Fruit fly (Drosophila melanogaster): ENCODE data around the gene CG18171.

CG18171 gene

DNA sequence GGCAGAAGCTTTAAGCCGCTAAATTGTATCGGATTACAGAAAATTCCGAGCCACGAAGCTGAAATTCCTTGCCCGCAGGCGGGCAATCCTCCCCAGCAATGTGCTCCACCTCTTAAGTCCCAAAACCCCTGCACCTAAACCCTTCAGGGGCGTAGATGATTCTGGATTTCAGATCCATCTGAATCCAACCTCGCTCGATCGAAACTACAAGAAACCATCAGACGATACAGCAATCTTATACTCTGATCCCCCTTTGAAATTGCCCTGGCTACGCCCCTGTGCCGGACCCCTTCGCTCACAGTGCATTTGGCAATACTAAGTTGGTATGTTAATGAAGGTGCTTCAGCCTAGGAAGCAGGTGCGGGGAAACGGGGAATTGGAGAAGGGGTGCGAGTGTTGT is 39.9 kb downstream of the CG18171 start:
- no peak for TF ChIP-seq Dif (GFP tag; optimal IDR thresholded peaks at IDR 0.05; ENCODE audit: partially characterized antibody)
- TF ChIP-seq CrebA (GFP tag; optimal IDR thresholded peaks at IDR 0.05; ENCODE audit: borderline replicate concordance): no peak
- no peak for TF ChIP-seq tai (GFP tag; optimal IDR thresholded peaks at IDR 0.05)
- peak; percentile 49 for TF ChIP-seq Hnf4 (GFP tag; optimal IDR thresholded peaks at IDR 0.05)
- no peak for TF ChIP-seq N (GFP tag; optimal IDR thresholded peaks at IDR 0.05)
- no peak for TF ChIP-seq Mio (GFP tag; optimal IDR thresholded peaks at IDR 0.05)
- TF ChIP-seq fru (GFP tag; optimal IDR thresholded peaks at IDR 0.05): peak; percentile 73
- TF ChIP-seq sv (GFP tag; optimal IDR thresholded peaks at IDR 0.05): no peak
- TF ChIP-seq CG9705 (GFP tag; optimal IDR thresholded peaks at IDR 0.05): peak; percentile 47
- no peak for TF ChIP-seq GATAd (GFP tag; optimal IDR thresholded peaks at IDR 0.05)
- TF ChIP-seq OdsH (GFP tag; optimal IDR thresholded peaks at IDR 0.05): peak; percentile 55
- peak; percentile 58 for TF ChIP-seq rgr (GFP tag; optimal IDR thresholded peaks at IDR 0.05)
- TF ChIP-seq Myc (optimal IDR thresholded peaks at IDR 0.05): no peak
- peak; percentile 1 for TF ChIP-seq sage (GFP tag; optimal IDR thresholded peaks at IDR 0.05)
- peak; percentile 65 for TF ChIP-seq ey (GFP tag; optimal IDR thresholded peaks at IDR 0.05)
- no peak for TF ChIP-seq Hr78 (GFP tag; optimal IDR thresholded peaks at IDR 0.05)
- no peak for TF ChIP-seq dsf (GFP tag; optimal IDR thresholded peaks at IDR 0.05; ENCODE audit: borderline replicate concordance)
- no peak for TF ChIP-seq Dfd (GFP tag; optimal IDR thresholded peaks at IDR 0.05)
- TF ChIP-seq CG32264 (GFP tag; optimal IDR thresholded peaks at IDR 0.05): peak; percentile 77
- TF ChIP-seq h (GFP tag; optimal IDR thresholded peaks at IDR 0.05): peak; percentile 42
- no peak for TF ChIP-seq dl (GFP tag; optimal IDR thresholded peaks at IDR 0.05; ENCODE audit: insufficient read depth in 1 of 2, partially characterized antibody in 2 of 2)
- no peak for TF ChIP-seq pan (optimal IDR thresholded peaks at IDR 0.05)
- TF ChIP-seq Rel (GFP tag; optimal IDR thresholded peaks at IDR 0.05): no peak
- no peak for TF ChIP-seq Rel (tag; optimal IDR thresholded peaks at IDR 0.05)
- no peak for TF ChIP-seq Jra (GFP tag; optimal IDR thresholded peaks at IDR 0.05)
- TF ChIP-seq usp (GFP tag; optimal IDR thresholded peaks at IDR 0.05): no peak
- peak; percentile 65 for TF ChIP-seq Sp1 (GFP tag; optimal IDR thresholded peaks at IDR 0.05)
- no peak for TF ChIP-seq jim (GFP tag; optimal IDR thresholded peaks at IDR 0.05)
- TF ChIP-seq brk (GFP tag; optimal IDR thresholded peaks at IDR 0.05): peak; percentile 5
- peak; percentile 55 for TF ChIP-seq woc (GFP tag; optimal IDR thresholded peaks at IDR 0.05)
- TF ChIP-seq Abd-B (GFP tag; optimal IDR thresholded peaks at IDR 0.05): no peak
- TF ChIP-seq psq (GFP tag; optimal IDR thresholded peaks at IDR 0.05): peak; percentile 50
- TF ChIP-seq HLH106 (tag; optimal IDR thresholded peaks at IDR 0.05): peak; percentile 76
- TF ChIP-seq Hr83 (GFP tag; optimal IDR thresholded peaks at IDR 0.05; ENCODE audit: poor library complexity, severe bottlenecking): no peak
- no peak for TF ChIP-seq Vsx2 (GFP tag; optimal IDR thresholded peaks at IDR 0.05; ENCODE audit: partially characterized antibody)
- peak; percentile 49 for TF ChIP-seq dmrt93B (GFP tag; optimal IDR thresholded peaks at IDR 0.05)
- peak; percentile 58 for TF ChIP-seq br (GFP tag; optimal IDR thresholded peaks at IDR 0.05)
- TF ChIP-seq foxo (GFP tag; optimal IDR thresholded peaks at IDR 0.05): peak in 1 of 2 experiments; percentile 76
- TF ChIP-seq lola (GFP tag; optimal IDR thresholded peaks at IDR 0.05): no peak

DNA sequence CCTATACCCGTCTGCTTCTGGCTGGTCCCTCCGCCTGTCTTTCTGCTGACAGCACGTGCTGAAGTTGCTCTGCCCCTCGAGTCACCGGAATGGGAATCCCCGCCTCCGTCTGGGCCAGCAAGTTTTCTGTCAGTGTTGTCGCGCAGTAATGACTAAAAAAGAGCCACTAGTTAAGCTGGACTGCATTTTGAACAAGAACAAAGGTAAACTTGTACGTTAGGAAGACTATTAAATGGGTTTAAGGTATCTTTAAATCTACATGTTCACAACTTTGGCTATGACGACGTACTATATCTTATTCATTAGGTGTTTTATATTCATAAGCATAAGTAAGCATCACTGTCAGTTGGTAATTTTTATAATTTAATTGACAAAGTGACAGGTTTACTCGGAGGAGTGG is 43.6 kb downstream of the CG18171 start:
- peak; percentile 20 for TF ChIP-seq woc (GFP tag; optimal IDR thresholded peaks at IDR 0.05)
- no peak for TF ChIP-seq N (GFP tag; optimal IDR thresholded peaks at IDR 0.05)
- no peak for TF ChIP-seq rgr (GFP tag; optimal IDR thresholded peaks at IDR 0.05)
- peak; percentile 11 for TF ChIP-seq h (GFP tag; optimal IDR thresholded peaks at IDR 0.05)
- TF ChIP-seq dl (GFP tag; optimal IDR thresholded peaks at IDR 0.05; ENCODE audit: insufficient read depth in 1 of 2, partially characterized antibody in 2 of 2): no peak
- no peak for TF ChIP-seq Mio (GFP tag; optimal IDR thresholded peaks at IDR 0.05)
- TF ChIP-seq jim (GFP tag; optimal IDR thresholded peaks at IDR 0.05): no peak
- TF ChIP-seq foxo (GFP tag; optimal IDR thresholded peaks at IDR 0.05): peak in 1 of 2 experiments; percentile 0
- TF ChIP-seq Abd-B (GFP tag; optimal IDR thresholded peaks at IDR 0.05): no peak
- no peak for TF ChIP-seq Vsx2 (GFP tag; optimal IDR thresholded peaks at IDR 0.05; ENCODE audit: partially characterized antibody)
- TF ChIP-seq Rel (GFP tag; optimal IDR thresholded peaks at IDR 0.05): no peak
- TF ChIP-seq Rel (tag; optimal IDR thresholded peaks at IDR 0.05): peak; percentile 71
- no peak for TF ChIP-seq tai (GFP tag; optimal IDR thresholded peaks at IDR 0.05)
- TF ChIP-seq brk (GFP tag; optimal IDR thresholded peaks at IDR 0.05): no peak
- TF ChIP-seq Hr78 (GFP tag; optimal IDR thresholded peaks at IDR 0.05): no peak
- no peak for TF ChIP-seq CG9705 (GFP tag; optimal IDR thresholded peaks at IDR 0.05)
- TF ChIP-seq GATAd (GFP tag; optimal IDR thresholded peaks at IDR 0.05): no peak
- TF ChIP-seq Hnf4 (GFP tag; optimal IDR thresholded peaks at IDR 0.05): no peak
- peak; percentile 1 for TF ChIP-seq fru (GFP tag; optimal IDR thresholded peaks at IDR 0.05)
- no peak for TF ChIP-seq psq (GFP tag; optimal IDR thresholded peaks at IDR 0.05)
- peak; percentile 11 for TF ChIP-seq HLH106 (tag; optimal IDR thresholded peaks at IDR 0.05)
- TF ChIP-seq Dif (GFP tag; optimal IDR thresholded peaks at IDR 0.05; ENCODE audit: partially characterized antibody): no peak
- no peak for TF ChIP-seq Myc (optimal IDR thresholded peaks at IDR 0.05)
- no peak for TF ChIP-seq lola (GFP tag; optimal IDR thresholded peaks at IDR 0.05)
- no peak for TF ChIP-seq CG32264 (GFP tag; optimal IDR thresholded peaks at IDR 0.05)
